Worm (Caenorhabditis elegans): ENCODE measurements around the gene syx-2.

Gene syx-2

ce11 chrX:14008130-14008529 lies 48.2 kb downstream of the syx-2 start:
- no peak for TF ChIP-seq hlh-30 (tag; optimal IDR thresholded peaks at IDR 0.05; ENCODE audit: insufficient read depth)
- no peak for TF ChIP-seq odd-2 (tag; optimal IDR thresholded peaks at IDR 0.05)
- no peak for TF ChIP-seq ahr-1 (tag; optimal IDR thresholded peaks at IDR 0.05)
- TF ChIP-seq ceh-24 (tag; optimal IDR thresholded peaks at IDR 0.05) = no peak
- no peak for TF ChIP-seq ceh-31 (tag; optimal IDR thresholded peaks at IDR 0.05)
- TF ChIP-seq K09A11.1 (tag; optimal IDR thresholded peaks at IDR 0.05; ENCODE audit: insufficient read depth) = no peak
- TF ChIP-seq zip-5 (tag; optimal IDR thresholded peaks at IDR 0.05) = no peak
- TF ChIP-seq nhr-11 (tag; optimal IDR thresholded peaks at IDR 0.05) = no peak
- TF ChIP-seq ceh-48 (tag; optimal IDR thresholded peaks at IDR 0.05) = no peak
- TF ChIP-seq nfya-1 (tag; optimal IDR thresholded peaks at IDR 0.05) = no peak
- TF ChIP-seq tbx-7 (tag; optimal IDR thresholded peaks at IDR 0.05) = no peak
- no peak for TF ChIP-seq C38D4.7 (GFP tag; optimal IDR thresholded peaks at IDR 0.05)
- TF ChIP-seq madf-2 (tag; optimal IDR thresholded peaks at IDR 0.05) = no peak
- TF ChIP-seq syd-9 (tag; optimal IDR thresholded peaks at IDR 0.05) = no peak
- TF ChIP-seq unc-42 (tag; optimal IDR thresholded peaks at IDR 0.05) = no peak
- TF ChIP-seq sox-2 (GFP tag; IDR thresholded peaks at IDR 0.05) = no peak
- TF ChIP-seq pros-1 (tag; optimal IDR thresholded peaks at IDR 0.05) = no peak
- no peak for TF ChIP-seq ama-1 (optimal IDR thresholded peaks at IDR 0.05)

- no peak for TF ChIP-seq mec-3 (tag; optimal IDR thresholded peaks at IDR 0.05; ENCODE audit: borderline replicate concordance)
- TF ChIP-seq sdc-2 (tag; optimal IDR thresholded peaks at IDR 0.05) = no peak
- no peak for TF ChIP-seq pha-2 (tag; optimal IDR thresholded peaks at IDR 0.05)
- no peak for TF ChIP-seq elt-4 (tag; optimal IDR thresholded peaks at IDR 0.05)
- no peak for TF ChIP-seq ama-1 (optimal IDR thresholded peaks at IDR 0.05)
- no peak for TF ChIP-seq hlh-30 (tag; optimal IDR thresholded peaks at IDR 0.05; ENCODE audit: insufficient read depth)
- TF ChIP-seq T23F11.4 (GFP tag; optimal IDR thresholded peaks at IDR 0.05) = no peak
- TF ChIP-seq gmeb-2 (tag; optimal IDR thresholded peaks at IDR 0.05) = no peak
- no peak for TF ChIP-seq pha-4 (tag; optimal IDR thresholded peaks at IDR 0.05)
- TF ChIP-seq unc-86 (tag; optimal IDR thresholded peaks at IDR 0.05) = no peak
- no peak for TF ChIP-seq ets-4 (tag; optimal IDR thresholded peaks at IDR 0.05)
These were observed 52.5 kb downstream of the syx-2 start, which contains the start of gene tbc-19 for ce11 chrX:14012417-14012816. Gene tbc-19, minus strand, starts transcription at chrX:14012517.

Measured in whole organism, late embryonic.